Fruit fly (Drosophila melanogaster): ENCODE measurements around the gene br.

DNA sequence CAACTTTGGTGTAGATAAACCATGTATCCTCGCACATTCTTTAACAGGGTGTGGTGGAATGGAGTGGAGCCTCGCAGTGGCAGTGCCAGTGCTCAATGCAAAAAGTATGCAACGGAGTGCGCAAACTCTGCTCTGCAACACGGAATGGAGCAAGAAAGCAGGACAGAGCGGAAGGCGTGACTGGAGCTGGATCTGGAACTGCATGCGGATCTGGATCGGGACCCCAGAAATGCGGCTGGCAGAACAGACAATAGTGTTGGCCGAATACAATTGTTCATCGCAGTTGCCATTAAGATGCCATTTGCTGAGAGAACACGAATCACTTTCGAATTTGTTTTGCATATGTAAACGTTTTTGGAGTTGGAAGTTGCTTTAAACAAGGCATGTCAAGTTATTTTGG, 116.5 kb downstream of the br start:
- TF ChIP-seq pad (GFP tag; optimal IDR thresholded peaks at IDR 0.05), result no peak
- TF ChIP-seq Mnt (GFP tag; optimal IDR thresholded peaks at IDR 0.05), result no peak
- no peak for TF ChIP-seq CG12768 (GFP tag; optimal IDR thresholded peaks at IDR 0.05)
- no peak for TF ChIP-seq CG7101 (tag; optimal IDR thresholded peaks at IDR 0.05)
- no peak for TF ChIP-seq ovo (GFP tag; optimal IDR thresholded peaks at IDR 0.05)
- TF ChIP-seq CG14711 (tag; optimal IDR thresholded peaks at IDR 0.05), result no peak
- TF ChIP-seq kay (GFP tag; ENCODE audit: borderline replicate concordance), result no peak
- TF ChIP-seq cnc (optimal IDR thresholded peaks at IDR 0.05), result no peak
- TF ChIP-seq bab1 (GFP tag; optimal IDR thresholded peaks at IDR 0.05), result no peak
- no peak for TF ChIP-seq CG5204 (GFP tag; optimal IDR thresholded peaks at IDR 0.05)
- no peak for TF ChIP-seq CG11617 (GFP tag; optimal IDR thresholded peaks at IDR 0.05)
- TF ChIP-seq toe (GFP tag; optimal IDR thresholded peaks at IDR 0.05), result no peak
